Worm (Caenorhabditis elegans) whole organism, L4/young adult: ENCODE data around the gene dlg-1.

ENCODE experiments used
- dao-5 ChIP-seq: sonication (generic microtip); optimal IDR thresholded peaks from 2 replicates; lab custom pipeline; 2016; ENCODE audit warnings: missing genotype, missing genetic modification characterization, moderate library complexity, missing compliant biosample characterization
- him-1 ChIP-seq: sonication (generic microtip); optimal IDR thresholded peaks from 2 replicates; lab custom pipeline; 2016; ENCODE audit warnings: missing genotype, missing genetic modification reagents, missing genetic modification characterization, missing compliant biosample characterization

DNA sequence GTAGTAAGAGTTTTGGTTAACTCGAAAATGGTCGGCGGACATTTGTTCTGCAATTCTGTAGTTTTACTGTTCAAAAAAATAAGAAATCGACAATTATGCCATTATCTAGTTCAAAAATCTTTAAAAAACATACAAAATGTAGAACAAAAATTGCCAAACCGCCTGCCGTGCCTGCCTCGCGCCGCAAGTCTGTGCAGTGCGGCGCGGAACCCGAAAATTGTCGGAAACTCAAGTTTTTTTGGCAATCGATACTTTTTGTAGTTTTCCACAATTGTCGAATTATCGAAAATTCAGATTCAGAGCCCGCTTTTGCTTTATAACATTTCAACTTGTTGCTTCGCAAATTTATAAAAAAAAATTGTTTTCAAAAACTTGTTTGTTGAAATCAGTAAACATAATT is 21.5 kb upstream of the dlg-1 start:
- no peak for TF ChIP-seq dao-5 (tag; lab: Kevin White, UChicago)
- TF ChIP-seq him-1 (tag; lab: Kevin White, UChicago) = no peak
